Worm (Caenorhabditis elegans): Measurements from ENCODE around the gene str-20.

Gene str-20

DNA sequence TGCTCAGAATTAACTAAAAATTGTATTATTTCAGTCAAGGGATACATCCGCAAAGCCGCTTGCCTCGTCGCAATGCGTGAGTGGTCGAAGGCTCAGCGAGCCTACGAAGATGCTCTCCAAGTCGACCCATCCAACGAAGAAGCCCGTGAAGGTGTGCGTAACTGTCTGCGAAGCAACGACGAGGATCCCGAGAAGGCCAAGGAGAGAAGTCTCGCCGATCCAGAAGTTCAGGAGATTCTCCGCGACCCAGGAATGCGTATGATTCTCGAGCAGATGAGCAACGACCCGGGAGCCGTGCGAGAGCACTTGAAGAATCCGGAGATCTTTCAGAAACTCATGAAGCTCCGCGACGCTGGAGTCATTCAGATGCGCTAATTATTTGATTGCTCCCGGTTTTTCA lies 18.1 kb downstream of the str-20 start:
- TF ChIP-seq lin-39 (tag; optimal IDR thresholded peaks at IDR 0.05) = no peak
- no peak for TF ChIP-seq mbf-1 (tag; optimal IDR thresholded peaks at IDR 0.05)
- TF ChIP-seq alr-1 (tag; optimal IDR thresholded peaks at IDR 0.05) = no peak
- TF ChIP-seq ztf-4 (tag; optimal IDR thresholded peaks at IDR 0.05) = no peak
- TF ChIP-seq ceh-16 (tag; optimal IDR thresholded peaks at IDR 0.05) = no peak

- TF ChIP-seq unc-39 (tag; optimal IDR thresholded peaks at IDR 0.05) (no peak), unc-62 (GFP tag; optimal IDR thresholded peaks at IDR 0.05) (no peak), elt-3 (tag; optimal IDR thresholded peaks at IDR 0.05) (no peak), nhr-6 (tag; optimal IDR thresholded peaks at IDR 0.05) (no peak), mdl-1 (tag; optimal IDR thresholded peaks at IDR 0.05) (no peak), lsy-2 (tag; optimal IDR thresholded peaks at IDR 0.05) (peak in 1 of 2 experiments; percentile 13), nhr-21 (tag; optimal IDR thresholded peaks at IDR 0.05) (no peak), fos-1 (tag; optimal IDR thresholded peaks at IDR 0.05) (no peak), peb-1 (tag; optimal IDR thresholded peaks at IDR 0.05) (no peak), zag-1 (tag; optimal IDR thresholded peaks at IDR 0.05) (no peak), C34F6.9 (tag; optimal IDR thresholded peaks at IDR 0.05) (peak; percentile 29), ztf-1 (GFP tag; conservative IDR thresholded peaks at IDR 0.05) (no peak), nhr-77 (tag; optimal IDR thresholded peaks at IDR 0.05) (no peak), mab-5 (tag; optimal IDR thresholded peaks at IDR 0.05) (no peak), F13H6.1 (tag; optimal IDR thresholded peaks at IDR 0.05) (peak; percentile 3), nhr-11 (tag; optimal IDR thresholded peaks at IDR 0.05) (no peak), nhr-129 (tag; optimal IDR thresholded peaks at IDR 0.05) (peak; percentile 16), alr-1 (tag; optimal IDR thresholded peaks at IDR 0.05) (no peak), nhr-237 (tag; optimal IDR thresholded peaks at IDR 0.05) (no peak), R02D3.7 (tag; optimal IDR thresholded peaks at IDR 0.05) (no peak), snpc-4 (tag; optimal IDR thresholded peaks at IDR 0.05) (no peak), gmeb-1 (tag; optimal IDR thresholded peaks at IDR 0.05) (peak; percentile 23), dmd-4 (tag; optimal IDR thresholded peaks at IDR 0.05) (no peak), nhr-23 (tag; optimal IDR thresholded peaks at IDR 0.05) (no peak), egl-27 (tag; optimal IDR thresholded peaks at IDR 0.05) (no peak), nhr-25 (tag; optimal IDR thresholded peaks at IDR 0.05) (no peak), ceh-16 (tag; optimal IDR thresholded peaks at IDR 0.05) (no peak), ztf-11 (tag; optimal IDR thresholded peaks at IDR 0.05) (no peak), blmp-1 (tag; optimal IDR thresholded peaks at IDR 0.05; ENCODE audit: insufficient read depth) (no peak), unc-55 (GFP tag; optimal IDR thresholded peaks at IDR 0.05) (peak; percentile 34), ama-1 (optimal IDR thresholded peaks at IDR 0.05) (peak; percentile 70), ceh-82 (tag; optimal IDR thresholded peaks at IDR 0.05) (no peak), ZK546.5 (tag; optimal IDR thresholded peaks at IDR 0.05) (no peak), ztf-4 (tag; optimal IDR thresholded peaks at IDR 0.05) (peak; percentile 41), nhr-12 (tag; optimal IDR thresholded peaks at IDR 0.05) (no peak), aly-2 (tag; optimal IDR thresholded peaks at IDR 0.05) (no peak), sma-3 (GFP tag; optimal IDR thresholded peaks at IDR 0.05) (no peak), sem-4 (tag; optimal IDR thresholded peaks at IDR 0.05) (no peak), Y55F3AM.14 (GFP tag; optimal IDR thresholded peaks at IDR 0.05) (no peak), skn-1 (tag; optimal IDR thresholded peaks at IDR 0.05) (no peak), nhr-10 (tag; optimal IDR thresholded peaks at IDR 0.05) (no peak), crh-2 (tag; optimal IDR thresholded peaks at IDR 0.05) (peak; percentile 27), sma-9 (GFP tag; optimal IDR thresholded peaks at IDR 0.05) (no peak), sma-9 (tag; optimal IDR thresholded peaks at IDR 0.05) (no peak), lin-11 (tag; optimal IDR thresholded peaks at IDR 0.05) (no peak), lin-39 (tag; optimal IDR thresholded peaks at IDR 0.05) (no peak), mbf-1 (tag; optimal IDR thresholded peaks at IDR 0.05) (no peak), lin-13 (GFP tag; optimal IDR thresholded peaks at IDR 0.05) (peak; percentile 9), elt-1 (tag; optimal IDR thresholded peaks at IDR 0.05) (no peak)
These were observed 18.6 kb downstream of the str-20 start, which contains the start of gene srbc-58 for ce11 chrV:774875-775359. srbc-58 (plus strand) TSS chrV:774995.

Data from whole organism, L2 larva.